Worm (Caenorhabditis elegans) whole organism, L2 larva: ENCODE data around the gene M6.11.

Experiments
- ama-1 ChIP-seq: fragments of 150-350 bp; optimal IDR thresholded peaks from 2 replicates; lab custom pipeline; 2018; ENCODE audit warnings: inconsistent platforms
- dmd-4 ChIP-seq: sonication (generic microtip); optimal IDR thresholded peaks from 2 replicates; lab custom pipeline; 2017; ENCODE audit warnings: missing biosample characterization, missing genetic modification characterization
- egl-27 ChIP-seq: sonication (generic microtip); optimal IDR thresholded peaks from 3 replicates; lab custom pipeline; 2017; ENCODE audit warnings: missing biosample characterization, missing genetic modification reagents, missing genetic modification characterization
- elt-1 ChIP-seq: fragments of 150-350 bp; optimal IDR thresholded peaks from 2 replicates; lab custom pipeline; 2014; ENCODE audit warnings: missing biosample characterization, missing genetic modification characterization
- lin-13 ChIP-seq: fragments of 150-350 bp; optimal IDR thresholded peaks from 2 replicates; lab custom pipeline; 2014; ENCODE audit warnings: missing biosample characterization, missing genetic modification reagents, missing genetic modification characterization
- lin-39 ChIP-seq: fragments of 150-350 bp; optimal IDR thresholded peaks from 2 replicates; lab custom pipeline; 2014; ENCODE audit warnings: missing biosample characterization, missing genetic modification reagents, missing genetic modification characterization
- lsy-2 ChIP-seq, 2 experiments: fragments of 150-350 bp in 1 of 2; sonication (generic microtip) in 1 of 2; optimal IDR thresholded peaks; 2 replicates each; lab custom pipeline; 2014 to 2017; ENCODE audit warnings: missing biosample characterization in 2 of 2, missing genetic modification characterization in 2 of 2
- mab-5 ChIP-seq: fragments of 150-350 bp; optimal IDR thresholded peaks from 2 replicates; lab custom pipeline; 2014; ENCODE audit warnings: missing biosample characterization, missing genetic modification characterization
- nhr-12 ChIP-seq: fragments of 150-350 bp; optimal IDR thresholded peaks from 2 replicates; lab custom pipeline; 2014; ENCODE audit warnings: missing biosample characterization, missing genetic modification characterization
- nhr-129 ChIP-seq: fragments of 150-350 bp; optimal IDR thresholded peaks from 2 replicates; lab custom pipeline; 2014; ENCODE audit warnings: missing biosample characterization, missing genetic modification characterization
- nhr-23 ChIP-seq: fragments of 150-350 bp; optimal IDR thresholded peaks from 2 replicates; lab custom pipeline; 2014; ENCODE audit warnings: missing biosample characterization, missing genetic modification reagents, missing genetic modification characterization
- nhr-25 ChIP-seq: fragments of 150-350 bp; sonication (generic microtip); optimal IDR thresholded peaks from 3 replicates; lab custom pipeline; 2014; ENCODE audit warnings: missing biosample characterization, missing genetic modification characterization

- TF ChIP-seq lin-39 (no peak), lsy-2 (tag; optimal IDR thresholded peaks at IDR 0.05; lab: Kevin White, UChicago) (no peak), nhr-23 (no peak), elt-1 (no peak), mab-5 (no peak), egl-27 (tag; lab: Kevin White, UChicago) (no peak), dmd-4 (tag; lab: Kevin White, UChicago) (no peak), nhr-12 (tag; lab: Kevin White, UChicago) (no peak), nhr-25 (tag; lab: Kevin White, UChicago) (no peak), ama-1 (no peak), lin-13 (GFP tag; lab: Kevin White, UChicago) (no peak), nhr-129 (tag; lab: Kevin White, UChicago) (no peak)
Observed at ce11 chrX:641440-641839, at the start of gene M6.11.
